Fruit fly (Drosophila melanogaster) ovary, adult (tissue): ENCODE results near the gene Apoltp.

Experiments
- CG17801 ChIP-seq: fragments of 200-800 bp; optimal IDR thresholded peaks from 2 replicates; lab custom pipeline; 2019; ENCODE audit warnings: missing biosample characterization, mild to moderate bottlenecking, missing genetic modification characterization, moderate library complexity; ENCODE audit not compliant: partially characterized antibody

The Apoltp gene

dm6 chr2L:9672246-9672645 is 38.3 kb downstream of the Apoltp start:
- TF ChIP-seq CG17801 (GFP tag; lab: Kevin White, UChicago): no peak

DNA sequence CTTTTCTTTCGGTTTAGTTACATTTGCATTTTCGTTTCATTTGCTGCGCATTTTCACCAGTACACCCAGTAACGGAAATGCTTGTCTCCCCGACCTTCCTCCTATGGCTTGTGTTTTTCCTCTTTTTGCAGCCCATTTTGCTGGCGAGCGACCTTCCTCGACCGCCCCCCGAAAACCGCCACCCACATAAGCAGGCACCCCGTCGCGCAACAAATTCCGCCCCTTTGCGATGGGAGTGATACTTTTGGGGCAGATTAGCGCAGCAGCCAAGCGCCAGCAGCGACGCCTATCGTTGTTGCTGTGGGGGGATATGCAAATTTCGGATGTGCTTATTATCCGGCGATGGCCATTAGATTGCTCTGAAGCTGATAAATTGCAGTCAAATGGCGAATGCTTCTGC is 39.3 kb downstream of the Apoltp start:
- TF ChIP-seq CG17801 (GFP tag; lab: Kevin White, UChicago): no peak

dm6 chr2L:9677101-9677500 is 43.1 kb downstream of the Apoltp start:
- TF ChIP-seq CG17801 (GFP tag; lab: Kevin White, UChicago): no peak

dm6 chr2L:9679789-9680188 is 45.8 kb downstream of the Apoltp start:
- TF ChIP-seq CG17801 (GFP tag; lab: Kevin White, UChicago): no peak

- TF ChIP-seq CG17801 (GFP tag; lab: Kevin White, UChicago): peak; percentile 51
Measured at dm6 chr2L:9684108-9684507, 50.1 kb downstream of the Apoltp start.

DNA sequence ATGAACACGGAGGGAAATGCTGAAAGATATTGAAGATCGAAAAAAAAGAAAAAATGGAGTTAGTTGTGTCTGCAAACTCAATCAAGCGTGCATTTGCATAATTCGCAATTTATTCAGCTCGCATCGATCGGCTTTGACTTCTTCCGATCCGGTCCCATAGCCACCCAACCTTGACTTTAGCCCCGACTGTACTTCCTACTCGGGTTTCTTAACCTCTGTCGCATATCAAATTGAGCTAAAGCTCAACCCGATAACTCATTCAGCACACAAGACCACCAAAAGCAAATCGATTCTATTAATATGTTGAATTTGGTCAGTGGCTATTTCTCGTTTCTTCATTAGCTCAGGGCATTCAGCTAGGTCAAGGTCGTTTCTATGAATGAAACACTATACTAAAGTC is 51.2 kb downstream of the Apoltp start:
- no peak for TF ChIP-seq CG17801 (GFP tag; lab: Kevin White, UChicago)

- TF ChIP-seq CG17801 (GFP tag; lab: Kevin White, UChicago): peak; percentile 14
Measured at dm6 chr2L:9685993-9686392, 52.0 kb downstream of the Apoltp start.

DNA sequence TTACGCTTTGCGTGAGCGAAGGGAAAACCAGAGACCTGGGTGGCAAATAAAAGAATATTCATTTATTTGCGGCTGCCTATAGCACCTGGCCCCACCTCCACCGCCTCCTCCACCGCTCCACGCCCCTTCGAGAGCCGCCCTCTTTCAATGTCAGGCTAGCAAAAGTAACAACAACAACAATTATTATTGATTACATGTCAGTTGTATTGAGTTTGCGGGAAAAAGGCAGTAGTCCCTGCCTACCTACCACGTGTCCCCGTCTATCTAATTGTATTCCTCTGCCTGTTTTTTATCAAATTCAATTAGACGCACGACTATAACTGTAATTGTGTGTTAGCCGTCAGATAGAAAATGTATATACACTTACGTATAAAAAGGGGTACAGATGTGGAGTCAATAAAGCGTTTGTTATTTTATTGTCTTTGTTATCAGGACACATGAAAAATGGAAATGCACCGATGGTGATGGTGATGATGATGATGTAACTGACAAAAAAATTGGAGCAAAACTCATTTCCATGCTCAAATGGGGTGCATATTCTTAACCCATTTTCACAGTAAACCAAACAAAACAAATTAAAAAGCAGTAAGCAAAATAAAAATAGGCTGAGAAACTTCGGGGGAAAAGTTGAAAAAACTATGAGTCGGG is 56.7 kb downstream of the Apoltp start:
- no peak for TF ChIP-seq CG17801 (GFP tag; lab: Kevin White, UChicago)

dm6 chr2L:9691230-9691629 is 57.3 kb downstream of the Apoltp start:
- TF ChIP-seq CG17801 (GFP tag; lab: Kevin White, UChicago): no peak

dm6 chr2L:9692364-9693348 is 58.7 kb downstream of the Apoltp start:
- peak; percentile 72 for TF ChIP-seq CG17801 (GFP tag; lab: Kevin White, UChicago)

dm6 chr2L:9693924-9694610 is 60.1 kb downstream of the Apoltp start:
- no peak for TF ChIP-seq CG17801 (GFP tag; lab: Kevin White, UChicago)

- TF ChIP-seq CG17801 (GFP tag; lab: Kevin White, UChicago): no peak
Measured at dm6 chr2L:9695723-9696122, 61.7 kb downstream of the Apoltp start.

- no peak for TF ChIP-seq CG17801 (GFP tag; lab: Kevin White, UChicago)
Measured at dm6 chr2L:9697561-9697960, 63.6 kb downstream of the Apoltp start.

DNA sequence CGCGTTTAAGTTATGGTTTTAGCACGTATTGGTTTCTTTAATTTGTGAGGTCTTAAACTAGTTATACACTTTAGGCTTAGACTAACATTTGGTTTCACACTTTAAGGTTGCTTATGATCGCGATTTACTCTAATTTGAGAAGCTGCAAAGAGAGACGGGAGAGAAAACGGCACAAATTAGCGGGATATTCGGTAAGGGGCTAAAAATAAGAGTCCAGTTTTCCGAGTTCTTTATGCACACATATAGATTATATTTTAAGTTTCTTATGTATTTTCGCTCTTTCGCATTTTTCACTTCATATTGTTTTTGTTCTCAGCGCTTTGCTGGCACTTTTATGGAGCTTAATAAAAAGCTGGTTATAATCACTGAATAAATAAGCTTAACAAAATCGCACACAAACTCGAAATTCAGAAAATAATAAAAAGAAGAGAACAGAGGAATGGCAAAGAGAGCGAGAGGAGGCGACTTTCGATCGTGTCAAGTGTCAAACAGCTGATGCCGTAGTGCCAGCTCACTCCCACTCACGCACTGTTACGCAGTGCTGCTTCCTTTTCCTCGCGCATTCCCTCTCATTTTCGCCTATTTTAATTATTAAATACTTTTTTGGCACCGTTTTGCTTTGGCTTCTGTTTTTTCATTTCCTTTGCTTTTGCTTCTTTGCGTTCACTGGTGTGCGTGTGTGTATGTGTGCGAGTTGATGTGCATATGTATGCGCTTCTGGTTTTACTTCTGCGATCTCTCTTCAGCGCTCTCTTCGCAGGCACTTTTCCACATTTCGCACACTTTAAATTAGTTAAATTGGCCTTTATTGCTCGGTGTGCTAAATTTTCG is 64.3 kb downstream of the Apoltp start:
- peak; percentile 36 for TF ChIP-seq CG17801 (GFP tag; lab: Kevin White, UChicago)
